Worm (Caenorhabditis elegans) whole organism, L4/young adult: ENCODE data around the gene srj-6.

Source experiments
- dao-5 ChIP-seq: sonication (generic microtip); optimal IDR thresholded peaks from 2 replicates; lab custom pipeline; 2016; ENCODE audit warnings: missing genotype, missing genetic modification characterization, moderate library complexity, missing compliant biosample characterization
- him-1 ChIP-seq: sonication (generic microtip); optimal IDR thresholded peaks from 2 replicates; lab custom pipeline; 2016; ENCODE audit warnings: missing genotype, missing genetic modification reagents, missing genetic modification characterization, missing compliant biosample characterization

DNA sequence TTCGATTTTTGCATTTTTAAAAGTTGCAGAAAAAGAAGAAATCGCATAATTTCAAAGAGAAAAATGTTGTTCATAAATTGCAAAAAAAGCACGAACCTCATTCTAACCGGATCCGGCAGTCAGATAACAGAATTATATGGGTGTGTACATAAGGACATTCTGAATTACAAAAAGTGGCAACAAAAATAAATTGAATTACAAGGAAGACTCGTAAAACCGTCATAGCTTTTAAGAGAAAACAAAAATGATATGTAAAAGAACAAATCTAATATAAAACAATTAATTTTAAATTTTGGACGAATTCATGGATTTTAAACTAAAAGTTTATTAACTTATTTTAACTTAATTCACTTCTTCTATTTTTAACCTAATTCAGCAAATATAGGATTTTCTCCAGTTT lies 5.9 kb upstream of the srj-6 start, which contains the start of gene F31F4.17:
- TF ChIP-seq him-1 (tag; lab: Kevin White, UChicago) (no peak), dao-5 (tag; lab: Kevin White, UChicago) (no peak)
